Fruit fly (Drosophila melanogaster) whole organism, embryonic: ENCODE data around the gene ClpP.
A peak's percentile ranks its signal among the peaks of the same experiment; 100 is the strongest.

ENCODE experiments used
- Adf1 ChIP-seq: fragments of 200-800 bp; sonication (Bioruptor generic); IDR thresholded peaks from 2 replicates; pipeline ENCODE4 v1.3.6; 2022; ENCODE audit warnings: missing biosample characterization, missing genetic modification characterization
- Bgb ChIP-seq: fragments of 200-800 bp; sonication (Bioruptor generic); IDR thresholded peaks from 2 replicates; pipeline ENCODE4 v1.3.6; 2022; ENCODE audit warnings: missing biosample characterization, missing genetic modification characterization; ENCODE audit not compliant: partially characterized antibody
- C15 ChIP-seq: fragments of 200-800 bp; sonication (Bioruptor generic); IDR thresholded peaks from 3 replicates; pipeline ENCODE4 v1.3.6; 2022; ENCODE audit warnings: missing biosample characterization, missing genetic modification characterization
- CG10209 ChIP-seq: fragments of 200-800 bp; sonication (Bioruptor generic); optimal IDR thresholded peaks from 3 replicates; lab custom pipeline; 2017; ENCODE audit warnings: missing biosample characterization, mild to moderate bottlenecking, missing genetic modification characterization, missing genetic modification reagents
- CG10267 ChIP-seq: fragments of 200-800 bp; sonication (Bioruptor generic); optimal IDR thresholded peaks from 2 replicates; lab custom pipeline; 2018; ENCODE audit warnings: missing biosample characterization, mild to moderate bottlenecking, missing genetic modification characterization, moderate library complexity
- CG10321 ChIP-seq: fragments of 200-800 bp; sonication (Bioruptor generic); IDR thresholded peaks from 2 replicates; pipeline ENCODE4 v1.3.6; 2022; ENCODE audit warnings: missing biosample characterization, missing genetic modification characterization
- CG10366 ChIP-seq: fragments of 200-800 bp; sonication (Bioruptor generic); IDR thresholded peaks from 2 replicates; pipeline ENCODE4 v1.3.6; 2022; ENCODE audit warnings: missing biosample characterization, missing genetic modification characterization
- CG12071 ChIP-seq: fragments of 200-800 bp; sonication (Bioruptor generic); optimal IDR thresholded peaks from 3 replicates; lab custom pipeline; 2018; ENCODE audit warnings: missing biosample characterization, mild to moderate bottlenecking, missing genetic modification characterization
- CG12299 ChIP-seq: fragments of 200-800 bp; sonication (Bioruptor generic); optimal IDR thresholded peaks from 2 replicates; lab custom pipeline; 2018; ENCODE audit warnings: missing biosample characterization, mild to moderate bottlenecking, missing genetic modification characterization
- CG1233 ChIP-seq: fragments of 200-800 bp; sonication (Bioruptor generic); optimal IDR thresholded peaks from 4 replicates; lab custom pipeline; 2018; ENCODE audit warnings: missing biosample characterization, mild to moderate bottlenecking, missing genetic modification characterization
- CG12769 ChIP-seq: fragments of 200-800 bp; sonication (Bioruptor generic); optimal IDR thresholded peaks from 2 replicates; lab custom pipeline; 2019; ENCODE audit warnings: missing biosample characterization, mild to moderate bottlenecking, missing genetic modification characterization, moderate library complexity
- CG13296 ChIP-seq: fragments of 200-800 bp; sonication (Bioruptor generic); optimal IDR thresholded peaks from 3 replicates; lab custom pipeline; 2018; ENCODE audit warnings: missing biosample characterization, mild to moderate bottlenecking, missing genetic modification characterization
- CG13424 ChIP-seq: fragments of 200-800 bp; sonication (Bioruptor generic); optimal IDR thresholded peaks from 2 replicates; lab custom pipeline; 2019; ENCODE audit warnings: missing biosample characterization, mild to moderate bottlenecking, missing genetic modification characterization, moderate library complexity
- CG1602 ChIP-seq: fragments of 200-800 bp; sonication (Bioruptor generic); optimal IDR thresholded peaks from 3 replicates; lab custom pipeline; 2016; ENCODE audit warnings: missing biosample characterization, missing genetic modification characterization
- CG16815 ChIP-seq: fragments of 200-800 bp; sonication (Bioruptor generic); optimal IDR thresholded peaks from 3 replicates; lab custom pipeline; 2017; ENCODE audit warnings: missing biosample characterization, mild to moderate bottlenecking, missing genetic modification characterization
- CG17829 ChIP-seq: fragments of 200-800 bp; optimal IDR thresholded peaks from 2 replicates; lab custom pipeline; 2019; ENCODE audit warnings: missing biosample characterization, mild to moderate bottlenecking, missing genetic modification characterization, moderate library complexity
- CG1792 ChIP-seq: fragments of 200-800 bp; sonication (Bioruptor generic); optimal IDR thresholded peaks from 2 replicates; lab custom pipeline; 2016; ENCODE audit warnings: missing biosample characterization, missing genetic modification characterization
- CG2678 ChIP-seq: fragments of 200-800 bp; sonication (Bioruptor generic); optimal IDR thresholded peaks from 3 replicates; lab custom pipeline; 2019; ENCODE audit warnings: missing biosample characterization, mild to moderate bottlenecking, missing genetic modification characterization, moderate library complexity
- CG30020 ChIP-seq: fragments of 200-800 bp; optimal IDR thresholded peaks from 2 replicates; lab custom pipeline; 2019; ENCODE audit warnings: missing biosample characterization, mild to moderate bottlenecking, missing genetic modification characterization, moderate library complexity
- CG30431 ChIP-seq: fragments of 200-800 bp; sonication (Bioruptor generic); optimal IDR thresholded peaks from 2 replicates; lab custom pipeline; 2017; ENCODE audit warnings: missing biosample characterization, missing genetic modification characterization
- CG3407 ChIP-seq: fragments of 200-800 bp; sonication (Bioruptor generic); optimal IDR thresholded peaks from 2 replicates; lab custom pipeline; 2018; ENCODE audit warnings: missing biosample characterization, mild to moderate bottlenecking, missing genetic modification characterization
- CG34224 ChIP-seq: fragments of 200-800 bp; sonication (Bioruptor generic); IDR thresholded peaks from 3 replicates; pipeline ENCODE4 v1.3.6; 2022; ENCODE audit warnings: missing biosample characterization, missing genetic modification characterization; ENCODE audit not compliant: partially characterized antibody
- CG3838 ChIP-seq: fragments of 200-800 bp; sonication (Bioruptor generic); optimal IDR thresholded peaks from 3 replicates; lab custom pipeline; 2016; ENCODE audit warnings: missing biosample characterization, missing genetic modification characterization
- CG4328 ChIP-seq: fragments of 200-800 bp; sonication (Bioruptor generic); optimal IDR thresholded peaks from 3 replicates; lab custom pipeline; 2017; ENCODE audit warnings: missing biosample characterization, missing genetic modification reagents, missing genetic modification characterization
- CG4360 ChIP-seq: fragments of 200-800 bp; sonication (Bioruptor generic); IDR thresholded peaks from 2 replicates; pipeline ENCODE4 v1.3.6; 2022; ENCODE audit warnings: missing biosample characterization, missing genetic modification characterization
- CG6683 ChIP-seq: fragments of 200-800 bp; sonication (Bioruptor generic); optimal IDR thresholded peaks from 2 replicates; lab custom pipeline; 2017; ENCODE audit warnings: missing biosample characterization, mild to moderate bottlenecking, missing genetic modification characterization, missing genetic modification reagents
- CG7271 ChIP-seq: fragments of 200-800 bp; sonication (Bioruptor generic); optimal IDR thresholded peaks from 2 replicates; lab custom pipeline; 2018; ENCODE audit warnings: missing biosample characterization, mild to moderate bottlenecking, missing genetic modification characterization, moderate library complexity
- CG7987 ChIP-seq: fragments of 200-800 bp; sonication (Bioruptor generic); optimal IDR thresholded peaks from 2 replicates; lab custom pipeline; 2018; ENCODE audit warnings: missing biosample characterization, mild to moderate bottlenecking, missing genetic modification characterization, moderate library complexity
- D19A ChIP-seq: fragments of 200-800 bp; optimal IDR thresholded peaks from 3 replicates; lab custom pipeline; 2019; ENCODE audit warnings: missing biosample characterization, mild to moderate bottlenecking, missing genetic modification characterization, moderate library complexity
- Dip2 ChIP-seq: fragments of 200-800 bp; sonication (Bioruptor generic); IDR thresholded peaks from 2 replicates; pipeline ENCODE4 v1.3.6; 2022; ENCODE audit warnings: missing biosample characterization, missing genetic modification characterization
- Hmr ChIP-seq: fragments of 200-800 bp; sonication (Bioruptor generic); optimal IDR thresholded peaks from 3 replicates; lab custom pipeline; 2017; ENCODE audit warnings: mild to moderate bottlenecking, missing biosample characterization, missing genetic modification reagents, missing genetic modification characterization
- Myb ChIP-seq: fragments of 200-800 bp; sonication (Bioruptor generic); optimal IDR thresholded peaks from 2 replicates; lab custom pipeline; 2016; ENCODE audit warnings: missing biosample characterization, missing genetic modification characterization
- NC2α ChIP-seq: fragments of 200-800 bp; sonication (Bioruptor generic); optimal IDR thresholded peaks from 2 replicates; lab custom pipeline; 2016; ENCODE audit warnings: missing biosample characterization, missing genetic modification characterization
- Nf-YA ChIP-seq: fragments of 200-800 bp; sonication (Bioruptor generic); IDR thresholded peaks from 2 replicates; pipeline ENCODE4 v1.3.6; 2022; ENCODE audit warnings: missing biosample characterization, missing genetic modification characterization
- Oaz ChIP-seq: fragments of 200-800 bp; sonication (Bioruptor generic); IDR thresholded peaks from 2 replicates; pipeline ENCODE4 v1.3.6; 2022; ENCODE audit warnings: missing biosample characterization, missing genetic modification characterization
- Tbp ChIP-seq: fragments of >200 bp; optimal IDR thresholded peaks from 2 replicates; lab custom pipeline; 2018; ENCODE audit warnings: missing biosample characterization, missing genetic modification characterization
- Xbp1 ChIP-seq: fragments of 200-800 bp; sonication (Bioruptor generic); optimal IDR thresholded peaks from 3 replicates; lab custom pipeline; 2016; ENCODE audit warnings: missing biosample characterization, mild to moderate bottlenecking, missing genetic modification characterization
- bab2 ChIP-seq: fragments of 200-800 bp; sonication (Bioruptor generic); optimal IDR thresholded peaks from 2 replicates; lab custom pipeline; 2016; ENCODE audit warnings: missing biosample characterization, missing genetic modification characterization
- ci ChIP-seq: fragments of 200-800 bp; sonication (Bioruptor generic); IDR thresholded peaks from 3 replicates; pipeline ENCODE4 v1.3.6; 2022; ENCODE audit warnings: missing biosample characterization, missing genetic modification characterization
- corto ChIP-seq: fragments of 200-800 bp; sonication (Bioruptor generic); optimal IDR thresholded peaks from 2 replicates; lab custom pipeline; 2016; ENCODE audit warnings: missing biosample characterization, mild to moderate bottlenecking, missing genetic modification characterization, moderate library complexity
- grn ChIP-seq: fragments of 200-800 bp; sonication (Bioruptor generic); optimal IDR thresholded peaks from 3 replicates; lab custom pipeline; 2017; ENCODE audit warnings: missing biosample characterization, missing genetic modification characterization
- klu ChIP-seq: fragments of 200-800 bp; sonication (Bioruptor generic); IDR thresholded peaks from 2 replicates; pipeline ENCODE4 v1.3.6; 2022; ENCODE audit warnings: missing biosample characterization, missing genetic modification characterization
- mld ChIP-seq: fragments of 200-800 bp; sonication (Bioruptor generic); IDR thresholded peaks from 3 replicates; pipeline ENCODE4 v1.3.6; 2022; ENCODE audit warnings: missing biosample characterization, missing genetic modification characterization; ENCODE audit not compliant: partially characterized antibody
- org-1 ChIP-seq: fragments of 200-800 bp; sonication (Bioruptor generic); optimal IDR thresholded peaks from 2 replicates; lab custom pipeline; 2017; ENCODE audit warnings: missing biosample characterization, missing genetic modification characterization
- phol ChIP-seq: fragments of 200-800 bp; sonication (Bioruptor generic); optimal IDR thresholded peaks from 3 replicates; lab custom pipeline; 2018; ENCODE audit warnings: missing biosample characterization, mild to moderate bottlenecking, missing genetic modification characterization, moderate library complexity
- salm ChIP-seq: fragments of 200-800 bp; sonication (Bioruptor generic); optimal IDR thresholded peaks from 2 replicates; lab custom pipeline; 2018; ENCODE audit warnings: missing biosample characterization, mild to moderate bottlenecking, missing genetic modification characterization
- sisA ChIP-seq: fragments of 200-800 bp; sonication (Bioruptor generic); IDR thresholded peaks from 2 replicates; pipeline ENCODE4 v1.3.6; 2022; ENCODE audit warnings: missing biosample characterization, missing genetic modification characterization
- sob ChIP-seq: fragments of 200-800 bp; sonication (Bioruptor generic); IDR thresholded peaks from 2 replicates; pipeline ENCODE4 v1.3.6; 2022; ENCODE audit warnings: missing biosample characterization, missing genetic modification characterization
- tx ChIP-seq: fragments of 200-800 bp; sonication (Bioruptor generic); optimal IDR thresholded peaks from 2 replicates; lab custom pipeline; 2016; ENCODE audit warnings: missing biosample characterization, missing genetic modification characterization
- unpg ChIP-seq: fragments of 200-800 bp; sonication (Bioruptor generic); optimal IDR thresholded peaks from 3 replicates; lab custom pipeline; 2018; ENCODE audit warnings: missing biosample characterization, mild to moderate bottlenecking, missing genetic modification characterization, moderate library complexity
- wek ChIP-seq: fragments of 200-800 bp; sonication (Bioruptor generic); optimal IDR thresholded peaks from 3 replicates; lab custom pipeline; 2018; ENCODE audit warnings: missing biosample characterization, mild to moderate bottlenecking, missing genetic modification characterization, moderate library complexity

ClpP gene

dm6 chr2L:10334854-10335277 lies 21.7 kb upstream of the ClpP start (continued):
- TF ChIP-seq ci (no peak; the same call in 2 of the 3 replicates), CG4328 (GFP tag; lab: Kevin White, UChicago) (peak; percentile 88), CG30020 (peak; percentile 96), CG2678 (tag; lab: Kevin White, UChicago) (peak; percentile 73), CG16815 (GFP tag; lab: Kevin White, UChicago) (no peak), CG10209 (GFP tag; lab: Kevin White, UChicago) (peak; percentile 63), CG12299 (tag; lab: Kevin White, UChicago) (peak; percentile 70), CG6683 (GFP tag; lab: Kevin White, UChicago) (peak; percentile 50), CG17829 (tag; lab: Kevin White, UChicago) (peak; percentile 63), Dip2 (GFP tag; lab: Robert Waterston, UW) (no peak), CG1602 (GFP tag; lab: Kevin White, UChicago) (no peak), CG3407 (peak; percentile 60), Hmr (GFP tag; lab: Kevin White, UChicago) (peak; percentile 90), CG13296 (GFP tag; lab: Kevin White, UChicago) (peak; percentile 90), CG7987 (peak; percentile 87), sisA (GFP tag; lab: Robert Waterston, UW) (no peak), Xbp1 (peak; percentile 44), grn (GFP tag; lab: Kevin White, UChicago) (peak; percentile 83), Oaz (GFP tag; lab: Robert Waterston, UW) (no peak), Tbp (GFP tag; lab: Kevin White, UChicago) (no peak), C15 (GFP tag; lab: Robert Waterston, UW) (no peak), mld (GFP tag; lab: Robert Waterston, UW) (no peak), bab2 (GFP tag; lab: Kevin White, UChicago) (peak; percentile 10), Bgb (GFP tag; lab: Robert Waterston, UW) (peak; percentile 74), CG13424 (tag; lab: Kevin White, UChicago) (peak; percentile 56), Nf-YA (GFP tag; lab: Robert Waterston, UW) (no peak), CG7271 (tag; lab: Kevin White, UChicago) (no peak), CG10321 (no peak), CG34224 (peak; percentile 66), CG4360 (GFP tag; lab: Robert Waterston, UW) (no peak), CG10267 (tag; lab: Kevin White, UChicago) (peak; percentile 44), CG12071 (no peak), CG30431 (GFP tag; lab: Kevin White, UChicago) (no peak), D19A (tag; lab: Kevin White, UChicago) (peak; percentile 67), wek (GFP tag; lab: Kevin White, UChicago) (peak; percentile 80), salm (tag; lab: Kevin White, UChicago) (peak; percentile 73), CG10366 (GFP tag; lab: Robert Waterston, UW) (no peak), CG12769 (tag; lab: Kevin White, UChicago) (peak; percentile 95), corto (GFP tag; lab: Kevin White, UChicago) (no peak), org-1 (GFP tag; lab: Kevin White, UChicago) (no peak), Myb (peak; percentile 9), tx (GFP tag; lab: Kevin White, UChicago) (no peak), phol (no peak), CG1792 (peak; percentile 24), unpg (peak; percentile 57), CG1233 (peak; percentile 74), klu (GFP tag; lab: Robert Waterston, UW) (no peak), Adf1 (GFP tag; lab: Robert Waterston, UW) (peak; percentile 16; the same call in 1 of the 2 replicates), NC2α (GFP tag; lab: Kevin White, UChicago) (no peak), CG3838 (GFP tag; lab: Kevin White, UChicago) (no peak), sob (GFP tag; lab: Robert Waterston, UW) (peak; percentile 72; the same call in 1 of the 2 replicates)
